Fruit fly (Drosophila melanogaster): ENCODE data around the gene trh.
A peak's percentile ranks its signal among the peaks of the same experiment; 100 is the strongest.

trh gene

DNA sequence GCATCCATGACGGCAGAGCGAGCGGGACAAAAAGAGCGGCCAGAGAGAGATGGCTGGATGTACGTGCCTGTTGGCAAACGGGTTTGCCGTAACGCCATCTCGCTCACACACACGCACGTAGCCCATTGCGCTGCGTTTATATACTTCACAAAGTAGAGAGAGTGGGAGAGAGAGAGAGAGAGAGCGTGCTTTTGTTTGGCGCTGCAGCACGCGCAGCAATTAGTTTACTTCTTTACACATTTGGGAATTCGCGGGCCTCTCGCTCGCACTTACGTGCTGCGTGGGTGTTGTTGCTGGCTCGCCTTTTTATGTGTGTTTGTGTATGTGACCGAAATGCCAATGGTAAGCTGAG is 14.4 kb downstream of the trh start (continued):
- no peak for TF ChIP-seq CG18262 (tag; optimal IDR thresholded peaks at IDR 0.05)
- no peak for TF ChIP-seq Poxn (GFP tag; IDR thresholded peaks at IDR 0.05)
- TF ChIP-seq GATAe (GFP tag; conservative IDR thresholded peaks at IDR 0.05): no peak
- TF ChIP-seq CG32772 (GFP tag; IDR thresholded peaks at IDR 0.05): no peak
- no peak for TF ChIP-seq CG15601 (tag; optimal IDR thresholded peaks at IDR 0.05)
- no peak for TF ChIP-seq inv (GFP tag; IDR thresholded peaks at IDR 0.05; ENCODE audit: partially characterized antibody)
- TF ChIP-seq luna (GFP tag; optimal IDR thresholded peaks at IDR 0.05): no peak
- TF ChIP-seq CG9932 (GFP tag; IDR thresholded peaks at IDR 0.05): no peak
- TF ChIP-seq Nf-YB (GFP tag; optimal IDR thresholded peaks at IDR 0.05): peak; percentile 100
- TF ChIP-seq grau (tag; optimal IDR thresholded peaks at IDR 0.05): no peak
- TF ChIP-seq bowl (GFP tag; IDR thresholded peaks at IDR 0.05): no peak
- TF ChIP-seq CG32532 (GFP tag; IDR thresholded peaks at IDR 0.05): no peak
- 0 out of 2 replicates have a peak, but pooled peaks have one; percentile 30 for TF ChIP-seq ato (GFP tag; IDR thresholded peaks at IDR 0.05; ENCODE audit: partially characterized antibody)
- TF ChIP-seq Myb (GFP tag; optimal IDR thresholded peaks at IDR 0.05): no peak
- TF ChIP-seq CG9817 (tag; optimal IDR thresholded peaks at IDR 0.05): no peak
- no peak for TF ChIP-seq CG13894 (tag; optimal IDR thresholded peaks at IDR 0.05)
- TF ChIP-seq H15 (GFP tag; IDR thresholded peaks at IDR 0.05): no peak
- no peak for TF ChIP-seq sisA (GFP tag; IDR thresholded peaks at IDR 0.05)
- TF ChIP-seq BtbVII (GFP tag; optimal IDR thresholded peaks at IDR 0.05): no peak
- TF ChIP-seq odd (GFP tag; optimal IDR thresholded peaks at IDR 0.05): no peak
- TF ChIP-seq CG2129 (GFP tag; IDR thresholded peaks at IDR 0.05; ENCODE audit: partially characterized antibody): no peak
- no peak for TF ChIP-seq ci (GFP tag; IDR thresholded peaks at IDR 0.05)
- TF ChIP-seq ems (GFP tag; optimal IDR thresholded peaks at IDR 0.05): no peak
- no peak for TF ChIP-seq Sox100B (GFP tag; optimal IDR thresholded peaks at IDR 0.05)
- 0 out of 2 replicates have a peak, but pooled peaks have one; percentile 29 for TF ChIP-seq sna (GFP tag; IDR thresholded peaks at IDR 0.05; ENCODE audit: partially characterized antibody)
- peak; percentile 82 for TF ChIP-seq kni (GFP tag; optimal IDR thresholded peaks at IDR 0.05)
- no peak for TF ChIP-seq onecut (GFP tag; IDR thresholded peaks at IDR 0.05)
- no peak for TF ChIP-seq Fer2 (tag; optimal IDR thresholded peaks at IDR 0.05)
- no peak for TF ChIP-seq crc (GFP tag; optimal IDR thresholded peaks at IDR 0.05)
- no peak for TF ChIP-seq pros (GFP tag; optimal IDR thresholded peaks at IDR 0.05)
- peak; percentile 50 to 62 for TF ChIP-seq Trl (optimal IDR thresholded peaks at IDR 0.05)
- TF ChIP-seq Trl (GFP tag; optimal IDR thresholded peaks at IDR 0.05): no peak
- TF ChIP-seq CG1602 (GFP tag; optimal IDR thresholded peaks at IDR 0.05): no peak
- TF ChIP-seq ttk (GFP tag; IDR thresholded peaks at IDR 0.05): peak; percentile 32; the same call in 1 of the 2 replicates
- no peak; the same call in 2 of the 3 replicates for TF ChIP-seq tgo (GFP tag; IDR thresholded peaks at IDR 0.05)
- no peak for TF ChIP-seq Doc3 (GFP tag; IDR thresholded peaks at IDR 0.05; ENCODE audit: partially characterized antibody)
- no peak for TF ChIP-seq mam (GFP tag; optimal IDR thresholded peaks at IDR 0.05)
- no peak for TF ChIP-seq dmrt99B (tag; optimal IDR thresholded peaks at IDR 0.05)
- no peak for TF ChIP-seq Mad (GFP tag; optimal IDR thresholded peaks at IDR 0.05)
- no peak for TF ChIP-seq Xrp1 (GFP tag; IDR thresholded peaks at IDR 0.05)
- no peak for TF ChIP-seq Neu2 (GFP tag; optimal IDR thresholded peaks at IDR 0.05; ENCODE audit: borderline replicate concordance)
- no peak for TF ChIP-seq B-H1 (GFP tag; IDR thresholded peaks at IDR 0.05)
- no peak for TF ChIP-seq H2.0 (GFP tag; IDR thresholded peaks at IDR 0.05)
- no peak for TF ChIP-seq CG4424 (GFP tag; optimal IDR thresholded peaks at IDR 0.05)
- TF ChIP-seq dimm (GFP tag; IDR thresholded peaks at IDR 0.05): no peak
- peak; percentile 66 for TF ChIP-seq Abd-B (GFP tag; optimal IDR thresholded peaks at IDR 0.05)
- TF ChIP-seq CG8944 (GFP tag; optimal IDR thresholded peaks at IDR 0.05): no peak
- no peak for TF ChIP-seq eve (GFP tag; optimal IDR thresholded peaks at IDR 0.05)
- no peak for TF ChIP-seq insv (GFP tag; optimal IDR thresholded peaks at IDR 0.05)
- TF ChIP-seq CG13296 (GFP tag; optimal IDR thresholded peaks at IDR 0.05): no peak
- peak; percentile 98 for TF ChIP-seq abd-A (tag; optimal IDR thresholded peaks at IDR 0.05)
- peak; percentile 94 for TF ChIP-seq HmgD (GFP tag; optimal IDR thresholded peaks at IDR 0.05)
- no peak for TF ChIP-seq trh (GFP tag; optimal IDR thresholded peaks at IDR 0.05)
